Worm (Caenorhabditis elegans) whole organism, young adult: ENCODE results near the gene ptp-4A2.

Source experiments
- B0261.1 ChIP-seq: sonication (generic microtip); optimal IDR thresholded peaks from 2 replicates; lab custom pipeline; 2016; ENCODE audit warnings: mild to moderate bottlenecking, missing genetic modification characterization, moderate library complexity, missing compliant biosample characterization
- tlf-1 ChIP-seq: fragments of 200-800 bp; sonication (Bioruptor generic); optimal IDR thresholded peaks from 2 replicates; lab custom pipeline; 2018; ENCODE audit warnings: mild to moderate bottlenecking, missing genetic modification characterization, missing compliant biosample characterization

ce11 chrX:3944073-3944472 lies 960 bp upstream of the ptp-4A2 start:
- TF ChIP-seq tlf-1 (no peak), B0261.1 (tag; lab: Kevin White, UChicago) (no peak)
